Worm (Caenorhabditis elegans) whole organism, young adult: ENCODE data around the gene D1014.6.

Experiments used
- D2030.7 ChIP-seq: fragments of 200-800 bp; sonication (Bioruptor generic); IDR thresholded peaks from 2 replicates; pipeline ENCODE4 v1.3.6; 2022; ENCODE audit warnings: missing genetic modification reagents, missing genetic modification characterization, missing compliant biosample characterization
- F57A8.1 ChIP-seq: fragments of 200-800 bp; sonication (Bioruptor generic); optimal IDR thresholded peaks from 2 replicates; lab custom pipeline; 2018; ENCODE audit warnings: mild to moderate bottlenecking, missing genetic modification characterization, moderate library complexity, missing compliant biosample characterization
- F57C9.4 ChIP-seq: sonication (generic microtip); optimal IDR thresholded peaks from 2 replicates; lab custom pipeline; 2017; ENCODE audit warnings: mild to moderate bottlenecking, missing genetic modification characterization, missing compliant biosample characterization
- T07F8.4 ChIP-seq: sonication (generic microtip); optimal IDR thresholded peaks from 2 replicates; lab custom pipeline; 2016; ENCODE audit warnings: mild to moderate bottlenecking, missing genetic modification characterization, moderate library complexity, missing compliant biosample characterization
- atf-7 ChIP-seq: sonication (generic microtip); optimal IDR thresholded peaks from 2 replicates; lab custom pipeline; 2017; ENCODE audit warnings: mild to moderate bottlenecking, missing genetic modification characterization, missing compliant biosample characterization
- athp-1 ChIP-seq: sonication (generic microtip); optimal IDR thresholded peaks from 2 replicates; lab custom pipeline; 2017; ENCODE audit warnings: mild to moderate bottlenecking, missing genetic modification characterization, missing compliant biosample characterization
- attf-3 ChIP-seq: fragments of 200-800 bp; sonication (Bioruptor generic); conservative IDR thresholded peaks from 2 replicates; pipeline ENCODE4 v1.3.6; 2022; ENCODE audit warnings: missing genetic modification reagents, missing genetic modification characterization, missing compliant biosample characterization
- ceh-58 ChIP-seq: fragments of 200-800 bp; sonication (Bioruptor generic); IDR thresholded peaks from 2 replicates; pipeline ENCODE4 v1.3.6; 2022; ENCODE audit warnings: missing genetic modification characterization, missing compliant biosample characterization
- egl-44 ChIP-seq: fragments of 200-800 bp; sonication (Bioruptor generic); IDR thresholded peaks from 2 replicates; pipeline ENCODE4 v1.3.6; 2022; ENCODE audit warnings: missing genetic modification reagents, missing genetic modification characterization, missing compliant biosample characterization
- fkh-3 ChIP-seq: sonication (generic microtip); optimal IDR thresholded peaks from 2 replicates; lab custom pipeline; 2016; ENCODE audit warnings: mild to moderate bottlenecking, missing genetic modification characterization, missing compliant biosample characterization
- him-1 ChIP-seq: sonication (generic microtip); optimal IDR thresholded peaks from 2 replicates; lab custom pipeline; 2016; ENCODE audit warnings: missing genotype, missing genetic modification reagents, missing genetic modification characterization, missing compliant biosample characterization
- hlh-12 ChIP-seq: sonication (generic microtip); optimal IDR thresholded peaks from 2 replicates; lab custom pipeline; 2016; ENCODE audit warnings: missing genetic modification characterization, missing compliant biosample characterization
- hmg-20 ChIP-seq: fragments of 200-800 bp; sonication (Bioruptor generic); IDR thresholded peaks from 2 replicates; pipeline ENCODE4 v1.3.6; 2022; ENCODE audit warnings: missing genetic modification reagents, missing genetic modification characterization, missing compliant biosample characterization
- hrde-1 ChIP-seq: sonication (generic microtip); optimal IDR thresholded peaks from 2 replicates; lab custom pipeline; 2016; ENCODE audit warnings: missing genetic modification characterization, mild to moderate bottlenecking, missing compliant biosample characterization, moderate library complexity, missing genotype, missing genetic modification reagents, borderline replicate concordance
- let-607 ChIP-seq, 2 experiments: fragments of 200-800 bp in 1 of 2; sonication (Bioruptor generic) in 1 of 2; sonication (generic microtip) in 1 of 2; optimal IDR thresholded peaks; 2 replicates each; lab custom pipeline; 2016 to 2018; ENCODE audit warnings: mild to moderate bottlenecking in 2 of 2, missing compliant biosample characterization in 2 of 2, missing genetic modification characterization in 2 of 2, moderate library complexity in 2 of 2, missing genotype in 1 of 2
- lin-35 ChIP-seq, 3 experiments: fragments of 150-350 bp in 2 of 3; sonication (generic microtip) in 1 of 3; optimal IDR thresholded peaks; 2 replicates each; lab custom pipeline; 2014 to 2018; ENCODE audit warnings: missing biosample characterization in 3 of 3, missing genetic modification characterization in 3 of 3, missing genetic modification reagents in 3 of 3
- lin-40 ChIP-seq: sonication (generic microtip); optimal IDR thresholded peaks from 2 replicates; lab custom pipeline; 2016; ENCODE audit warnings: missing genetic modification characterization, mild to moderate bottlenecking, missing compliant biosample characterization, missing genotype, missing genetic modification reagents
- madf-6 ChIP-seq: fragments of 200-800 bp; sonication (Bioruptor generic); IDR thresholded peaks from 2 replicates; pipeline ENCODE4 v1.3.6; 2022; ENCODE audit warnings: missing genetic modification reagents, missing genetic modification characterization, missing compliant biosample characterization
- mel-28 ChIP-seq: sonication (generic microtip); optimal IDR thresholded peaks from 2 replicates; lab custom pipeline; 2016; ENCODE audit warnings: borderline replicate concordance, mild to moderate bottlenecking, missing genetic modification characterization, missing compliant biosample characterization
- mes-4 ChIP-seq: sonication (generic microtip); optimal IDR thresholded peaks from 2 replicates; lab custom pipeline; 2016; ENCODE audit warnings: missing genotype, missing genetic modification characterization, missing compliant biosample characterization
- nhr-80 ChIP-seq: sonication (generic microtip); optimal IDR thresholded peaks from 2 replicates; lab custom pipeline; 2016; ENCODE audit warnings: missing genetic modification characterization, missing compliant biosample characterization
- pha-4 ChIP-seq: fragments of 150-350 bp; sonication (generic microtip); optimal IDR thresholded peaks from 2 replicates; lab custom pipeline; 2014; ENCODE audit warnings: missing biosample characterization, missing genetic modification reagents, missing genetic modification characterization
- rpc-1 ChIP-seq, 2 experiments: fragments of 150-350 bp in 1 of 2; sonication (generic microtip) in 1 of 2; optimal IDR thresholded peaks; 2 replicates each; lab custom pipeline; 2014 to 2018; ENCODE audit warnings: missing biosample characterization in 1 of 2, missing genetic modification characterization in 1 of 2, missing genetic modification reagents in 1 of 2, missing genotype in 1 of 2
- sdz-38 ChIP-seq: sonication (generic microtip); optimal IDR thresholded peaks from 2 replicates; lab custom pipeline; 2016; ENCODE audit warnings: missing genotype, missing genetic modification characterization, missing compliant biosample characterization
- sea-2 ChIP-seq: fragments of 200-800 bp; sonication (Bioruptor generic); IDR thresholded peaks from 2 replicates; pipeline ENCODE4 v1.3.6; 2022; ENCODE audit warnings: missing genetic modification characterization, missing compliant biosample characterization
- snpc-1.3 ChIP-seq: sonication (generic microtip); optimal IDR thresholded peaks from 2 replicates; lab custom pipeline; 2017; ENCODE audit warnings: missing genetic modification characterization, mild to moderate bottlenecking, missing compliant biosample characterization, antibody characterized with exemption, moderate library complexity, missing genotype, missing genetic modification reagents; ENCODE audit not compliant: insufficient read depth
- snpc-3.4 ChIP-seq: sonication (generic microtip); optimal IDR thresholded peaks from 2 replicates; lab custom pipeline; 2017; ENCODE audit warnings: missing genetic modification characterization, mild to moderate bottlenecking, missing compliant biosample characterization, antibody characterized with exemption, moderate library complexity, missing genotype, missing genetic modification reagents
- somi-1 ChIP-seq: fragments of 200-800 bp; sonication (Bioruptor generic); optimal IDR thresholded peaks from 2 replicates; lab custom pipeline; 2018; ENCODE audit warnings: mild to moderate bottlenecking, missing genetic modification characterization, missing compliant biosample characterization
- tlf-1 ChIP-seq: fragments of 200-800 bp; sonication (Bioruptor generic); optimal IDR thresholded peaks from 2 replicates; lab custom pipeline; 2018; ENCODE audit warnings: mild to moderate bottlenecking, missing genetic modification characterization, missing compliant biosample characterization
- xnd-1 ChIP-seq: sonication (generic microtip); optimal IDR thresholded peaks from 2 replicates; lab custom pipeline; 2016; ENCODE audit warnings: missing genotype, missing genetic modification reagents, missing genetic modification characterization, missing compliant biosample characterization
- zfh-2 ChIP-seq: fragments of 200-800 bp; sonication (Bioruptor generic); conservative IDR thresholded peaks from 2 replicates; pipeline ENCODE4 v1.3.6; 2022; ENCODE audit warnings: missing genetic modification reagents, missing genetic modification characterization, missing compliant biosample characterization
- ztf-26 ChIP-seq: sonication (generic microtip); optimal IDR thresholded peaks from 2 replicates; lab custom pipeline; 2017; ENCODE audit warnings: missing genetic modification characterization, missing compliant biosample characterization
- ztf-28 ChIP-seq: fragments of 200-800 bp; sonication (Bioruptor generic); IDR thresholded peaks from 2 replicates; pipeline ENCODE4 v1.3.6; 2022; ENCODE audit warnings: missing genetic modification reagents, missing genetic modification characterization, missing compliant biosample characterization
- ztf-3 ChIP-seq: fragments of 200-800 bp; sonication (Bioruptor generic); optimal IDR thresholded peaks from 2 replicates; lab custom pipeline; 2018; ENCODE audit warnings: mild to moderate bottlenecking, missing genetic modification characterization, missing compliant biosample characterization

The D1014.6 gene

ce11 chrV:8099306-8099705 lies 21.7 kb upstream of the D1014.6 start, which contains the start of gene sdz-23:
TSS of gene sdz-23 (plus strand) at chrV:8099606.
- no peak for TF ChIP-seq pha-4 (tag; lab: Kevin White, UChicago)
- TF ChIP-seq ztf-26 (tag; lab: Kevin White, UChicago) = no peak
- no peak for TF ChIP-seq xnd-1 (tag; lab: Kevin White, UChicago)
- no peak for TF ChIP-seq athp-1 (tag; lab: Kevin White, UChicago)
- TF ChIP-seq fkh-3 (tag; lab: Kevin White, UChicago) = no peak
- TF ChIP-seq him-1 (tag; lab: Kevin White, UChicago) = no peak

- TF ChIP-seq lin-40 (tag; lab: Kevin White, UChicago) (no peak), snpc-1.3 (tag; lab: Kevin White, UChicago) (no peak), fkh-3 (tag; lab: Kevin White, UChicago) (no peak), T07F8.4 (no peak), atf-7 (no peak), hrde-1 (tag; lab: Kevin White, UChicago) (no peak), tlf-1 (GFP tag; lab: Kevin White, UChicago) (no peak), mes-4 (tag; lab: Kevin White, UChicago) (no peak), hmg-20 (GFP tag; lab: Robert Waterston, UW) (no peak), let-607 (tag; optimal IDR thresholded peaks at IDR 0.05; lab: Kevin White, UChicago) (no peak), sdz-38 (tag; lab: Kevin White, UChicago) (no peak), sea-2 (GFP tag; lab: Robert Waterston, UW) (no peak), madf-6 (GFP tag; lab: Robert Waterston, UW) (no peak)
Measured at ce11 chrV:8102960-8103359, 18.0 kb upstream of the D1014.6 start, which contains the start of gene str-90. TSS of gene str-90 (plus strand) at chrV:8103260.

- TF ChIP-seq attf-3 (GFP tag; lab: Robert Waterston, UW) (no peak), zfh-2 (GFP tag; lab: Robert Waterston, UW) (no peak), hlh-12 (tag; lab: Kevin White, UChicago) (no peak), snpc-3.4 (no peak), ztf-28 (GFP tag; lab: Robert Waterston, UW) (no peak), mel-28 (tag; lab: Kevin White, UChicago) (no peak), F57A8.1 (no peak), F57C9.4 (tag; lab: Kevin White, UChicago) (no peak), lin-35 (GFP tag; optimal IDR thresholded peaks at IDR 0.05; lab: Kevin White, UChicago) (no peak), egl-44 (GFP tag; lab: Robert Waterston, UW) (no peak), somi-1 (GFP tag; lab: Kevin White, UChicago) (no peak), ztf-3 (GFP tag; lab: Kevin White, UChicago) (no peak), rpc-1 (optimal IDR thresholded peaks at IDR 0.05; lab: Kevin White, UChicago) (no peak), rpc-1 (tag; optimal IDR thresholded peaks at IDR 0.05; lab: Kevin White, UChicago) (no peak), ceh-58 (GFP tag; lab: Robert Waterston, UW) (no peak), nhr-80 (tag; lab: Kevin White, UChicago) (no peak), D2030.7 (GFP tag; lab: Robert Waterston, UW) (no peak)
Measured at ce11 chrV:8104473-8104872, 16.5 kb upstream of the D1014.6 start, which contains the start of gene srlf-16. TSS of gene srlf-16 (plus strand) at chrV:8104773.
